Worm (Caenorhabditis elegans) whole organism, L4 larva: ENCODE data around the gene spop-1.

Experiments
- F26F4.8 ChIP-seq: fragments of 200-800 bp; sonication (Bioruptor generic); conservative IDR thresholded peaks from 2 replicates; pipeline ENCODE4 v1.3.6; 2022; ENCODE audit warnings: missing genetic modification characterization, missing compliant biosample characterization
- F44E2.7 ChIP-seq: fragments of 200-800 bp; sonication (Bioruptor generic); IDR thresholded peaks from 2 replicates; pipeline ENCODE4 v2.1.2; 2022; ENCODE audit warnings: missing genetic modification characterization, missing compliant biosample characterization
- F49E8.2 ChIP-seq: sonication (generic microtip); optimal IDR thresholded peaks from 2 replicates; lab custom pipeline; 2016; ENCODE audit warnings: missing compliant biosample characterization, mild to moderate bottlenecking, missing genetic modification characterization, borderline replicate concordance
- R02D3.7 ChIP-seq: fragments of 150-350 bp; sonication (generic microtip); optimal IDR thresholded peaks from 3 replicates; lab custom pipeline; 2014; ENCODE audit warnings: missing biosample characterization, missing genetic modification characterization
- T20F7.1 ChIP-seq: fragments of 200-800 bp; sonication (Bioruptor generic); optimal IDR thresholded peaks from 2 replicates; lab custom pipeline; 2018; ENCODE audit warnings: mild to moderate bottlenecking, missing genetic modification characterization, missing compliant biosample characterization
- Y5F2A.4 ChIP-seq: fragments of 200-800 bp; sonication (Bioruptor generic); optimal IDR thresholded peaks from 2 replicates; lab custom pipeline; 2018; ENCODE audit warnings: mild to moderate bottlenecking, missing genetic modification characterization, missing compliant biosample characterization
- aha-1 ChIP-seq: fragments of 150-350 bp; peaks from one replicate; lab custom pipeline; 2014; ENCODE audit warnings: missing biosample characterization, missing genetic modification characterization
- ama-1 ChIP-seq: fragments of 150-350 bp; optimal IDR thresholded peaks from 2 replicates; lab custom pipeline; 2014; ENCODE audit warnings: inconsistent platforms, mixed read lengths
- attf-4 ChIP-seq: sonication (generic microtip); optimal IDR thresholded peaks from 3 replicates; lab custom pipeline; 2017; ENCODE audit warnings: missing biosample characterization, missing genetic modification characterization
- ceh-28 ChIP-seq: fragments of 150-350 bp; optimal IDR thresholded peaks from 2 replicates; lab custom pipeline; 2014; ENCODE audit warnings: missing biosample characterization, missing genetic modification reagents, missing genetic modification characterization
- ceh-32 ChIP-seq: sonication (generic microtip); optimal IDR thresholded peaks from 2 replicates; lab custom pipeline; 2016; ENCODE audit warnings: mild to moderate bottlenecking, missing genetic modification characterization, missing compliant biosample characterization; ENCODE audit not compliant: poor library complexity
- ceh-62 ChIP-seq: sonication (generic microtip); optimal IDR thresholded peaks from 2 replicates; lab custom pipeline; 2017; ENCODE audit warnings: missing biosample characterization, missing genetic modification characterization
- daf-12 ChIP-seq: fragments of 150-350 bp; optimal IDR thresholded peaks from 2 replicates; lab custom pipeline; 2014; ENCODE audit warnings: missing biosample characterization, missing genetic modification reagents, missing genetic modification characterization
- dmd-6 ChIP-seq: fragments of 200-800 bp; sonication (Bioruptor generic); IDR thresholded peaks from 2 replicates; pipeline ENCODE4 v1.3.6; 2022; ENCODE audit warnings: missing genetic modification reagents, missing genetic modification characterization, missing compliant biosample characterization
- dmd-8 ChIP-seq: fragments of 200-800 bp; sonication (Bioruptor generic); IDR thresholded peaks from 2 replicates; pipeline ENCODE4 v1.3.6; 2022; ENCODE audit warnings: missing genetic modification characterization, missing compliant biosample characterization
- duxl-1 ChIP-seq: sonication (generic microtip); optimal IDR thresholded peaks from 2 replicates; lab custom pipeline; 2016; ENCODE audit warnings: mild to moderate bottlenecking, missing genetic modification characterization, moderate library complexity, missing compliant biosample characterization; ENCODE audit not compliant: poor library complexity
- dve-1 ChIP-seq: sonication (generic microtip); optimal IDR thresholded peaks from 2 replicates; lab custom pipeline; 2017; ENCODE audit warnings: antibody characterized with exemption, mild to moderate bottlenecking, missing genetic modification characterization, missing compliant biosample characterization; ENCODE audit not compliant: insufficient read depth
- gei-8 ChIP-seq: fragments of 200-800 bp; sonication (Bioruptor generic); optimal IDR thresholded peaks from 2 replicates; lab custom pipeline; 2018; ENCODE audit warnings: mild to moderate bottlenecking, missing genetic modification characterization, missing compliant biosample characterization
- hif-1 ChIP-seq, 2 experiments: sonication (generic microtip); optimal IDR thresholded peaks; 2 replicates each; lab custom pipeline; 2016 to 2017; ENCODE audit warnings: missing compliant biosample characterization in 2 of 2, missing genetic modification characterization in 2 of 2, missing genetic modification reagents in 2 of 2, missing genotype in 2 of 2, mild to moderate bottlenecking in 1 of 2
- hlh-30 ChIP-seq: sonication (generic microtip); optimal IDR thresholded peaks from 2 replicates; lab custom pipeline; 2017; ENCODE audit warnings: antibody characterized with exemption, mild to moderate bottlenecking, missing genetic modification characterization, missing compliant biosample characterization; ENCODE audit not compliant: insufficient read depth
- jun-1 ChIP-seq: fragments of 150-350 bp; optimal IDR thresholded peaks from 2 replicates; lab custom pipeline; 2014; ENCODE audit warnings: missing biosample characterization, missing genetic modification reagents, missing genetic modification characterization
- lim-7 ChIP-seq: fragments of 200-800 bp; sonication (Bioruptor generic); IDR thresholded peaks from 2 replicates; pipeline ENCODE4 v1.3.6; 2022; ENCODE audit warnings: missing genetic modification characterization, missing compliant biosample characterization
- lin-1 ChIP-seq: fragments of 200-800 bp; sonication (Bioruptor generic); IDR thresholded peaks from 2 replicates; pipeline ENCODE4 v1.3.6; 2022; ENCODE audit warnings: missing genetic modification reagents, missing genetic modification characterization, missing compliant biosample characterization
- lin-13 ChIP-seq: fragments of 150-350 bp; optimal IDR thresholded peaks from 2 replicates; lab custom pipeline; 2014; ENCODE audit warnings: missing biosample characterization, missing genetic modification reagents, missing genetic modification characterization
- lin-15B ChIP-seq: fragments of 150-350 bp; sonication (generic microtip); optimal IDR thresholded peaks from 3 replicates; lab custom pipeline; 2014; ENCODE audit warnings: missing biosample characterization, missing genetic modification characterization
- lin-38 ChIP-seq: fragments of 200-800 bp; sonication (Bioruptor generic); IDR thresholded peaks from 2 replicates; pipeline ENCODE4 v1.3.6; 2022; ENCODE audit warnings: missing genetic modification reagents, missing genetic modification characterization, missing compliant biosample characterization
- madf-5 ChIP-seq, 2 experiments: fragments of 200-800 bp; sonication (Bioruptor generic); IDR thresholded peaks; 2 replicates each; pipeline ENCODE4 v1.3.6; 2022; ENCODE audit warnings: missing compliant biosample characterization in 2 of 2, missing genetic modification characterization in 2 of 2
- mdt-29 ChIP-seq: fragments of 200-800 bp; sonication (Bioruptor generic); IDR thresholded peaks from 2 replicates; pipeline ENCODE4 v1.3.6; 2022; ENCODE audit warnings: missing genetic modification reagents, missing genetic modification characterization, missing compliant biosample characterization
- mes-2 ChIP-seq: sonication (generic microtip); optimal IDR thresholded peaks from 2 replicates; lab custom pipeline; 2016; ENCODE audit warnings: missing genotype, mild to moderate bottlenecking, missing genetic modification characterization, missing compliant biosample characterization; ENCODE audit not compliant: poor library complexity, severe bottlenecking
- mxl-2 ChIP-seq: fragments of 200-800 bp; sonication (Bioruptor generic); conservative IDR thresholded peaks from 2 replicates; pipeline ENCODE4 v1.3.6; 2022; ENCODE audit warnings: missing genetic modification reagents, missing genetic modification characterization, missing compliant biosample characterization
- mxl-3 ChIP-seq: fragments of 200-800 bp; sonication (Bioruptor generic); optimal IDR thresholded peaks from 2 replicates; lab custom pipeline; 2018; ENCODE audit warnings: mild to moderate bottlenecking, missing genetic modification characterization, missing compliant biosample characterization
- nhr-10 ChIP-seq: fragments of 150-350 bp; optimal IDR thresholded peaks from 2 replicates; lab custom pipeline; 2014; ENCODE audit warnings: missing biosample characterization, missing genetic modification characterization
- nhr-11 ChIP-seq: fragments of 150-350 bp; optimal IDR thresholded peaks from 2 replicates; lab custom pipeline; 2014; ENCODE audit warnings: missing biosample characterization, missing genetic modification characterization
- nhr-28 ChIP-seq: fragments of 150-350 bp; optimal IDR thresholded peaks from 2 replicates; lab custom pipeline; 2014; ENCODE audit warnings: missing biosample characterization, missing genetic modification characterization
- nhr-41 ChIP-seq: fragments of 200-800 bp; sonication (Bioruptor generic); IDR thresholded peaks from 2 replicates; pipeline ENCODE4 v1.3.6; 2022; ENCODE audit warnings: missing genetic modification reagents, missing genetic modification characterization, missing compliant biosample characterization
- nhr-42 ChIP-seq: fragments of 200-800 bp; sonication (Bioruptor generic); IDR thresholded peaks from 2 replicates; pipeline ENCODE4 v1.3.6; 2022; ENCODE audit warnings: missing genetic modification characterization, missing compliant biosample characterization
- nhr-48 ChIP-seq: sonication (generic microtip); optimal IDR thresholded peaks from 2 replicates; lab custom pipeline; 2016; ENCODE audit warnings: mild to moderate bottlenecking, missing genetic modification characterization, missing compliant biosample characterization
- nhr-76 ChIP-seq: fragments of 150-350 bp; optimal IDR thresholded peaks from 2 replicates; lab custom pipeline; 2014; ENCODE audit warnings: missing biosample characterization, missing genetic modification characterization
- pqm-1 ChIP-seq: sonication (generic microtip); optimal IDR thresholded peaks from 2 replicates; lab custom pipeline; 2017; ENCODE audit warnings: missing biosample characterization, missing genetic modification characterization
- sdz-12 ChIP-seq: fragments of 200-800 bp; sonication (Bioruptor generic); optimal IDR thresholded peaks from 2 replicates; lab custom pipeline; 2018; ENCODE audit warnings: mild to moderate bottlenecking, missing genetic modification characterization, missing compliant biosample characterization
- set-16 ChIP-seq: fragments of 200-800 bp; sonication (Bioruptor generic); IDR thresholded peaks from 2 replicates; pipeline ENCODE4 v1.3.6; 2022; ENCODE audit warnings: missing genetic modification reagents, missing genetic modification characterization, missing compliant biosample characterization
- snpc-4 ChIP-seq: fragments of 150-350 bp; optimal IDR thresholded peaks from 2 replicates; lab custom pipeline; 2014; ENCODE audit warnings: missing biosample characterization, missing genetic modification characterization
- spr-1 ChIP-seq: sonication (generic microtip); optimal IDR thresholded peaks from 2 replicates; lab custom pipeline; 2016; ENCODE audit warnings: mild to moderate bottlenecking, missing genetic modification characterization, missing compliant biosample characterization
- tag-97 ChIP-seq: fragments of 200-800 bp; sonication (Bioruptor generic); IDR thresholded peaks from 2 replicates; pipeline ENCODE4 v1.3.6; 2022; ENCODE audit warnings: missing genetic modification characterization, missing compliant biosample characterization
- unc-62 ChIP-seq, 3 experiments: fragments of 150-350 bp in 1 of 3; sonication (generic microtip); optimal IDR thresholded peaks in 2 of 3; peaks in 1 of 3; 1 replicate in 1 of 3; 2 replicates in 2 of 3; lab custom pipeline; 2014 to 2017; ENCODE audit warnings: missing biosample characterization in 3 of 3, missing genetic modification characterization in 3 of 3, missing genetic modification reagents in 3 of 3, missing genotype in 1 of 3
- zag-1 ChIP-seq: fragments of 150-350 bp; optimal IDR thresholded peaks from 2 replicates; lab custom pipeline; 2014; ENCODE audit warnings: missing biosample characterization, missing genetic modification characterization
- zfp-3 ChIP-seq: fragments of 200-800 bp; sonication (Bioruptor generic); conservative IDR thresholded peaks from 2 replicates; pipeline ENCODE4 v1.3.6; 2022; ENCODE audit warnings: missing genetic modification reagents, missing genetic modification characterization, missing compliant biosample characterization
- zip-2 ChIP-seq: fragments of 150-350 bp; optimal IDR thresholded peaks from 2 replicates; lab custom pipeline; 2014; ENCODE audit warnings: missing biosample characterization, missing genetic modification characterization
- ztf-11 ChIP-seq: fragments of 150-350 bp; optimal IDR thresholded peaks from 2 replicates; lab custom pipeline; 2014; ENCODE audit warnings: missing biosample characterization, missing genetic modification characterization

Gene spop-1

DNA sequence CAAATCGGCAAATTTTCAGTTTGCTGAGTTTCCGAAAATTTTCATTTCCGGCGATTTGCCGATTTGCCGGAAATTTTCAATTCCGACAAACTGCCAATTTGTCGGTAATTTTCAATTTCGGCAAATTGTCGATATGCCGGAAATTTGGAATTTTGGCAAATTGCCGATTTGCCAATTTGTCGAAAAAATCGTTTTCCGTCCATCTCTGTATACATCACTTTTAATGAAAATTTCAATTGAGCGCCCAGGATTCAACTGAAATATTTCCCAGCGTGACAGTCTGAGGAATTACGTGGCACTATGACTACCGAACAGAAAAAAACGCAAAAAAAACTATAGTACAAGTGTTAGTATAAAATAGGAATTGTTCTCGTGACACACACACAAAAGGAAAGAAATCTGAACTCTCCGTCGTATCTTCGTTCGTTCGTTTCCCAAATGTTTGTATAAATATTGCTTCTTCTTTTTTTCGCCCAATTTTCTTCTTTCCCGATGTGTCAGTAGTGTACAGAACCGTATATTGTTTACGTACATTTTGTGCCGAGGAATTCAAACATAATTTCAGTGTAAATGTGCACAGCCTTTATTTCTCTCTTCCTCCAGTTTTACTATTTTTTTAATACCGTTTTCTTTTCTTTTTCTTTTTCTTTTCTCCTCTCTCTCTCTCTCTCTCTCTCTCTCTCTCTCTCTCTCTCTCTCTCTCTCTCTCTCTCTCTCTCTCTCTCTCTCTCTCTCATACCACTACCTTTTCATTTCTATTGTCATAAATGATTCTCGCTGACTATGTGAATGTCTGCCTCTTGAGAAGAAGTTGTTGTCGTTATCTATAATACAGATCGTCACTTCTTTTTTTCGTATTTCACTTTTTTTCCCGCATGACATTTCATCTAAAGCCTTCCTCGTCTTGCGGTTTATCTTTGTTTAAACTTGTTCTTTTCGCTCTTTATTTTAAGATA lies 34.9 kb upstream of the spop-1 start:
- no peak for TF ChIP-seq nhr-10 (tag; lab: Kevin White, UChicago)
- TF ChIP-seq hlh-30 (tag; lab: Kevin White, UChicago), result peak; percentile 71
- no peak for TF ChIP-seq ztf-11 (tag; lab: Kevin White, UChicago)
- no peak for TF ChIP-seq tag-97
- no peak for TF ChIP-seq dmd-8
- TF ChIP-seq dve-1, result peak; percentile 90
- TF ChIP-seq ceh-32, result no peak
- 0 out of 2 replicates have a peak, but pooled peaks have one; percentile 8 for TF ChIP-seq lin-38
- TF ChIP-seq R02D3.7 (tag; lab: Kevin White, UChicago), result no peak
- no peak for TF ChIP-seq ceh-28 (tag; lab: Kevin White, UChicago)
- no peak for TF ChIP-seq daf-12 (tag; lab: Kevin White, UChicago)
- TF ChIP-seq nhr-28 (tag; lab: Kevin White, UChicago), result peak; percentile 73
- no peak for TF ChIP-seq zfp-3 (GFP tag; lab: Robert Waterston, UW)
- no peak for TF ChIP-seq ama-1 (lab: Kevin White, UChicago)
- peak; percentile 40 for TF ChIP-seq T20F7.1 (GFP tag; lab: Kevin White, UChicago)
- TF ChIP-seq unc-62 (GFP tag; optimal IDR thresholded peaks at IDR 0.05 in 1 of 2; lab: Kevin White, UChicago), result peak in 1 of 2 experiments; percentile 68
- no peak for TF ChIP-seq unc-62 (tag; optimal IDR thresholded peaks at IDR 0.05; lab: Kevin White, UChicago)
- TF ChIP-seq mdt-29, result no peak
- peak; percentile 37 for TF ChIP-seq mes-2 (tag; lab: Kevin White, UChicago)
- no peak for TF ChIP-seq duxl-1 (tag; lab: Kevin White, UChicago)
- TF ChIP-seq dmd-6, result peak; percentile 12; the same call in 1 of the 2 replicates
- TF ChIP-seq lin-15B (tag; lab: Kevin White, UChicago), result no peak
- no peak for TF ChIP-seq nhr-41 (GFP tag; lab: Robert Waterston, UW)
- TF ChIP-seq aha-1 (tag; lab: Kevin White, UChicago), result peak; percentile 87
- no peak for TF ChIP-seq lim-7 (GFP tag; lab: Robert Waterston, UW)
- TF ChIP-seq set-16 (GFP tag; lab: Robert Waterston, UW), result peak; percentile 79; the same call in 1 of the 2 replicates
- TF ChIP-seq hif-1 (tag; optimal IDR thresholded peaks at IDR 0.05; lab: Kevin White, UChicago), result no peak
- no peak for TF ChIP-seq F44E2.7 (GFP tag; lab: Robert Waterston, UW)
- no peak for TF ChIP-seq F26F4.8 (GFP tag; lab: Robert Waterston, UW)
- no peak for TF ChIP-seq sdz-12 (GFP tag; lab: Kevin White, UChicago)
- no peak for TF ChIP-seq F49E8.2 (tag; lab: Kevin White, UChicago)
- TF ChIP-seq mxl-3 (GFP tag; lab: Kevin White, UChicago), result peak; percentile 16
- no peak for TF ChIP-seq gei-8
- no peak for TF ChIP-seq attf-4 (tag; lab: Kevin White, UChicago)
- TF ChIP-seq nhr-48 (tag; lab: Kevin White, UChicago), result no peak
- no peak for TF ChIP-seq zag-1 (tag; lab: Kevin White, UChicago)
- TF ChIP-seq spr-1, result no peak
- TF ChIP-seq lin-1, result no peak
- TF ChIP-seq nhr-76 (tag; lab: Kevin White, UChicago), result no peak
- TF ChIP-seq madf-5 (GFP tag; IDR thresholded peaks at IDR 0.05; lab: Robert Waterston, UW), result no peak
- peak; percentile 17 for TF ChIP-seq jun-1 (tag; lab: Kevin White, UChicago)
- no peak for TF ChIP-seq mxl-2 (GFP tag; lab: Robert Waterston, UW)
- TF ChIP-seq lin-13 (GFP tag; lab: Kevin White, UChicago), result no peak
- no peak for TF ChIP-seq zip-2
- no peak for TF ChIP-seq snpc-4
- TF ChIP-seq pqm-1 (tag; lab: Kevin White, UChicago), result peak; percentile 75
- TF ChIP-seq Y5F2A.4, result no peak
- no peak for TF ChIP-seq nhr-42
- TF ChIP-seq ceh-62 (tag; lab: Kevin White, UChicago), result no peak
- no peak for TF ChIP-seq nhr-11 (tag; lab: Kevin White, UChicago)
